Worm (Caenorhabditis elegans) whole organism, L3 larva: ENCODE data around the gene C50B6.7.

ENCODE experiments used
- ama-1 ChIP-seq: fragments of 150-350 bp; optimal IDR thresholded peaks from 2 replicates; lab custom pipeline; 2018
- nhr-28 ChIP-seq: fragments of 150-350 bp; optimal IDR thresholded peaks from 2 replicates; lab custom pipeline; 2014; ENCODE audit warnings: missing biosample characterization, missing genetic modification characterization
- pqm-1 ChIP-seq: fragments of 150-350 bp; optimal IDR thresholded peaks from 2 replicates; lab custom pipeline; 2017; ENCODE audit warnings: missing biosample characterization, missing genetic modification characterization, inconsistent platforms

DNA sequence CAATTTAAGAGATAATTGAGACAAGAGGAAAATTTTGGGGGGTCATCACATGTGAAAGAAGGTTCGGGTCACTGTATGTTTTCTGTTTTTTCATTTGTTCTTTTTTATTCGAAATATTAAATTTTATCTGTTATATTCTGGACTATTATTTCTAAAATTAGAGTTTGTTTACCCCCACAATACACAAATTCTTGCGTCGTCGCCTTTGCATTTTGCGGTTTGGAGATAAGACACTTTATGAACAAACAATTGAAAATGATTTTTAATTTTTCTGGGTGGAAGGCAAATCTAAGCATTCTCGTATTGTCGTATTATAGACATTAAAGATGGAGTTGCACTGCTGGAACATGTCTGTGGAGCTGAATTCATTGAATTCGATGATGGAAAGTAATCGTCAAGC lies 51.5 kb downstream of the C50B6.7 start:
- TF ChIP-seq nhr-28 (tag; lab: Kevin White, UChicago) (no peak), ama-1 (lab: Kevin White, UChicago) (no peak), pqm-1 (tag; lab: Kevin White, UChicago) (peak; percentile 35)
